Fruit fly (Drosophila melanogaster) whole organism, embryonic: Measurements from ENCODE around the gene melt.

Experiments used
- CG11398 ChIP-seq: fragments of 200-800 bp; sonication (Bioruptor generic); optimal IDR thresholded peaks from 2 replicates; lab custom pipeline; 2016; ENCODE audit warnings: missing biosample characterization, missing genetic modification characterization
- CG11560 ChIP-seq: fragments of 200-800 bp; sonication (Bioruptor generic); IDR thresholded peaks from 3 replicates; pipeline ENCODE4 v1.3.6; 2022; ENCODE audit warnings: missing biosample characterization, missing genetic modification characterization
- CG12659 ChIP-seq: fragments of 200-800 bp; sonication (Bioruptor generic); optimal IDR thresholded peaks from 3 replicates; lab custom pipeline; 2017; ENCODE audit warnings: mild to moderate bottlenecking, missing biosample characterization, missing genetic modification reagents, missing genetic modification characterization
- CG13287 ChIP-seq: fragments of 200-800 bp; sonication (Bioruptor generic); IDR thresholded peaks from 2 replicates; pipeline ENCODE4 v1.3.6; 2022; ENCODE audit warnings: missing biosample characterization, missing genetic modification characterization; ENCODE audit not compliant: partially characterized antibody
- CG15011 ChIP-seq: fragments of 200-800 bp; sonication (Bioruptor generic); optimal IDR thresholded peaks from 3 replicates; lab custom pipeline; 2018; ENCODE audit warnings: missing biosample characterization, mild to moderate bottlenecking, missing genetic modification characterization
- CG15514 ChIP-seq: fragments of 200-800 bp; sonication (Bioruptor generic); optimal IDR thresholded peaks from 3 replicates; lab custom pipeline; 2017; ENCODE audit warnings: missing biosample characterization, missing genetic modification characterization, mild to moderate bottlenecking, moderate library complexity, missing genetic modification reagents
- CG1603 ChIP-seq: fragments of 200-800 bp; sonication (Bioruptor generic); optimal IDR thresholded peaks from 2 replicates; lab custom pipeline; 2019; ENCODE audit warnings: missing biosample characterization, mild to moderate bottlenecking, missing genetic modification characterization, moderate library complexity
- CG1647 ChIP-seq: fragments of 200-800 bp; sonication (Bioruptor generic); optimal IDR thresholded peaks from 3 replicates; lab custom pipeline; 2016; ENCODE audit warnings: missing biosample characterization, missing genetic modification characterization
- CG33213 ChIP-seq: fragments of 200-800 bp; sonication (Bioruptor generic); optimal IDR thresholded peaks from 3 replicates; lab custom pipeline; 2016; ENCODE audit warnings: missing biosample characterization, missing genetic modification characterization
- CG34376 ChIP-seq: fragments of 200-800 bp; sonication (Bioruptor generic); optimal IDR thresholded peaks from 2 replicates; lab custom pipeline; 2018; ENCODE audit warnings: missing biosample characterization, mild to moderate bottlenecking, missing genetic modification characterization
- CG4707 ChIP-seq: fragments of 200-800 bp; sonication (Bioruptor generic); optimal IDR thresholded peaks from 2 replicates; lab custom pipeline; 2018; ENCODE audit warnings: missing biosample characterization, mild to moderate bottlenecking, missing genetic modification characterization, moderate library complexity
- CG5953 ChIP-seq: fragments of 200-800 bp; sonication (Bioruptor generic); IDR thresholded peaks from 2 replicates; pipeline ENCODE4 v1.3.6; 2022; ENCODE audit warnings: missing biosample characterization, missing genetic modification characterization
- CG6254 ChIP-seq: fragments of 200-800 bp; sonication (Bioruptor generic); optimal IDR thresholded peaks from 3 replicates; lab custom pipeline; 2017; ENCODE audit warnings: mild to moderate bottlenecking, missing biosample characterization, missing genetic modification reagents, missing genetic modification characterization
- CG8359 ChIP-seq: fragments of 200-800 bp; sonication (Bioruptor generic); optimal IDR thresholded peaks from 2 replicates; lab custom pipeline; 2017; ENCODE audit warnings: missing biosample characterization, mild to moderate bottlenecking, missing genetic modification characterization, borderline replicate concordance
- CG9797 ChIP-seq: fragments of 200-800 bp; sonication (Bioruptor generic); optimal IDR thresholded peaks from 3 replicates; lab custom pipeline; 2018; ENCODE audit warnings: missing biosample characterization, mild to moderate bottlenecking, missing genetic modification characterization
- D ChIP-seq, 2 experiments: fragments of 200-800 bp in 1 of 2; fragments of >200 bp in 1 of 2; sonication (Bioruptor generic) in 1 of 2; optimal IDR thresholded peaks; 2 replicates in 1 of 2; 3 replicates in 1 of 2; lab custom pipeline; 2017; ENCODE audit warnings: mild to moderate bottlenecking in 1 of 2, missing biosample characterization in 1 of 2, missing genetic modification characterization in 1 of 2, missing genetic modification reagents in 1 of 2
- ERR ChIP-seq: fragments of 200-800 bp; sonication (Bioruptor generic); optimal IDR thresholded peaks from 2 replicates; lab custom pipeline; 2016; ENCODE audit warnings: missing biosample characterization, missing genetic modification characterization
- Fer2 ChIP-seq: fragments of 200-800 bp; sonication (Bioruptor generic); optimal IDR thresholded peaks from 2 replicates; lab custom pipeline; 2018; ENCODE audit warnings: missing biosample characterization, mild to moderate bottlenecking, missing genetic modification characterization, moderate library complexity
- GATAe ChIP-seq: fragments of 200-800 bp; sonication (Bioruptor generic); conservative IDR thresholded peaks from 2 replicates; pipeline ENCODE4 v1.3.6; 2022; ENCODE audit warnings: missing biosample characterization, missing genetic modification characterization
- HmgZ ChIP-seq: fragments of 200-800 bp; sonication (Bioruptor generic); optimal IDR thresholded peaks from 2 replicates; lab custom pipeline; 2018; ENCODE audit warnings: missing biosample characterization, mild to moderate bottlenecking, missing genetic modification characterization
- Med ChIP-seq: fragments of 200-800 bp; sonication (Bioruptor generic); peaks from one replicate; lab custom pipeline; 2016; ENCODE audit warnings: missing biosample characterization, missing genetic modification characterization, mild to moderate bottlenecking, inconsistent platforms, moderate library complexity
- NC2β ChIP-seq: fragments of 200-800 bp; sonication (Bioruptor generic); optimal IDR thresholded peaks from 2 replicates; lab custom pipeline; 2016; ENCODE audit warnings: missing biosample characterization, missing genetic modification characterization
- NFAT ChIP-seq: fragments of 200-800 bp; sonication (Bioruptor generic); IDR thresholded peaks from 2 replicates; pipeline ENCODE4 v1.3.6; 2022; ENCODE audit warnings: missing biosample characterization, missing genetic modification characterization
- NK7.1 ChIP-seq: fragments of 200-800 bp; sonication (Bioruptor generic); optimal IDR thresholded peaks from 3 replicates; lab custom pipeline; 2016; ENCODE audit warnings: missing biosample characterization, missing genetic modification characterization
- Pdp1 ChIP-seq, 2 experiments: fragments of 200-800 bp; sonication (Bioruptor generic); optimal IDR thresholded peaks; 3 replicates each; lab custom pipeline; 2016; ENCODE audit warnings: missing biosample characterization in 2 of 2, missing genetic modification characterization in 2 of 2, mild to moderate bottlenecking in 1 of 2, moderate library complexity in 1 of 2
- Rx ChIP-seq: fragments of 200-800 bp; sonication (Bioruptor generic); IDR thresholded peaks from 2 replicates; pipeline ENCODE4 v1.3.6; 2022; ENCODE audit warnings: missing biosample characterization, missing genetic modification characterization
- ab ChIP-seq: fragments of 200-800 bp; sonication (Bioruptor generic); optimal IDR thresholded peaks from 2 replicates; lab custom pipeline; 2016; ENCODE audit warnings: missing biosample characterization, missing genetic modification characterization
- ash1 ChIP-seq: fragments of 200-800 bp; sonication (Bioruptor generic); optimal IDR thresholded peaks from 2 replicates; lab custom pipeline; 2018; ENCODE audit warnings: missing biosample characterization, mild to moderate bottlenecking, missing genetic modification characterization
- chn ChIP-seq: fragments of 200-800 bp; sonication (Bioruptor generic); optimal IDR thresholded peaks from 2 replicates; lab custom pipeline; 2016; ENCODE audit warnings: missing biosample characterization, missing genetic modification characterization
- crc ChIP-seq: fragments of 200-800 bp; sonication (Bioruptor generic); optimal IDR thresholded peaks from 2 replicates; lab custom pipeline; 2016; ENCODE audit warnings: missing biosample characterization, missing genetic modification characterization
- fru ChIP-seq: fragments of >200 bp; optimal IDR thresholded peaks from 2 replicates; lab custom pipeline; 2017
- gem ChIP-seq: fragments of 200-800 bp; sonication (Bioruptor generic); optimal IDR thresholded peaks from 2 replicates; lab custom pipeline; 2019; ENCODE audit warnings: missing biosample characterization, mild to moderate bottlenecking, missing genetic modification characterization, moderate library complexity
- inv ChIP-seq: fragments of 200-800 bp; sonication (Bioruptor generic); IDR thresholded peaks from 2 replicates; pipeline ENCODE4 v1.3.6; 2022; ENCODE audit warnings: missing biosample characterization, missing genetic modification characterization; ENCODE audit not compliant: partially characterized antibody
- jigr1 ChIP-seq: fragments of 200-800 bp; sonication (Bioruptor generic); IDR thresholded peaks from 3 replicates; pipeline ENCODE4 v1.3.6; 2022; ENCODE audit warnings: missing biosample characterization, missing genetic modification characterization
- mirr ChIP-seq: fragments of 200-800 bp; sonication (Bioruptor generic); optimal IDR thresholded peaks from 3 replicates; lab custom pipeline; 2018; ENCODE audit warnings: missing biosample characterization, mild to moderate bottlenecking, missing genetic modification characterization
- oc ChIP-seq: fragments of 200-800 bp; sonication (Bioruptor generic); optimal IDR thresholded peaks from 2 replicates; lab custom pipeline; 2018; ENCODE audit warnings: missing biosample characterization, mild to moderate bottlenecking, missing genetic modification characterization, moderate library complexity
- onecut ChIP-seq: fragments of 200-800 bp; sonication (Bioruptor generic); IDR thresholded peaks from 2 replicates; pipeline ENCODE4 v1.3.6; 2022; ENCODE audit warnings: missing biosample characterization, missing genetic modification characterization
- pb ChIP-seq: fragments of 200-800 bp; sonication (Bioruptor generic); optimal IDR thresholded peaks from 3 replicates; lab custom pipeline; 2016; ENCODE audit warnings: missing biosample characterization, missing genetic modification characterization
- sd ChIP-seq: fragments of 200-800 bp; sonication (Bioruptor generic); optimal IDR thresholded peaks from 3 replicates; lab custom pipeline; 2018; ENCODE audit warnings: missing biosample characterization, mild to moderate bottlenecking, missing genetic modification characterization, moderate library complexity
- sens ChIP-seq: fragments of 200-800 bp; sonication (Bioruptor generic); peaks from one replicate; lab custom pipeline; 2016; ENCODE audit warnings: missing biosample characterization, missing genetic modification characterization
- shn ChIP-seq: fragments of 200-800 bp; sonication (Bioruptor generic); optimal IDR thresholded peaks from 3 replicates; lab custom pipeline; 2016; ENCODE audit warnings: missing biosample characterization, missing genetic modification characterization
- tin ChIP-seq: fragments of 200-800 bp; sonication (Bioruptor generic); optimal IDR thresholded peaks from 3 replicates; lab custom pipeline; 2016; ENCODE audit warnings: missing biosample characterization, missing genetic modification characterization
- trem ChIP-seq: fragments of 200-800 bp; optimal IDR thresholded peaks from 3 replicates; lab custom pipeline; 2019; ENCODE audit warnings: missing biosample characterization, mild to moderate bottlenecking, missing genetic modification characterization, moderate library complexity
- twi ChIP-seq: fragments of 200-800 bp; optimal IDR thresholded peaks from 2 replicates; lab custom pipeline; 2019; ENCODE audit warnings: missing biosample characterization, mild to moderate bottlenecking, missing genetic modification characterization, moderate library complexity
- vfl ChIP-seq: fragments of 200-800 bp; sonication (Bioruptor generic); optimal IDR thresholded peaks from 2 replicates; lab custom pipeline; 2016; ENCODE audit warnings: missing biosample characterization, missing genetic modification characterization
- wek ChIP-seq: fragments of 200-800 bp; sonication (Bioruptor generic); optimal IDR thresholded peaks from 3 replicates; lab custom pipeline; 2018; ENCODE audit warnings: missing biosample characterization, mild to moderate bottlenecking, missing genetic modification characterization, moderate library complexity
- zfh1 ChIP-seq: fragments of 200-800 bp; sonication (Bioruptor generic); IDR thresholded peaks from 3 replicates; pipeline ENCODE4 v1.3.6; 2022; ENCODE audit warnings: missing biosample characterization, missing genetic modification characterization

The melt gene

DNA sequence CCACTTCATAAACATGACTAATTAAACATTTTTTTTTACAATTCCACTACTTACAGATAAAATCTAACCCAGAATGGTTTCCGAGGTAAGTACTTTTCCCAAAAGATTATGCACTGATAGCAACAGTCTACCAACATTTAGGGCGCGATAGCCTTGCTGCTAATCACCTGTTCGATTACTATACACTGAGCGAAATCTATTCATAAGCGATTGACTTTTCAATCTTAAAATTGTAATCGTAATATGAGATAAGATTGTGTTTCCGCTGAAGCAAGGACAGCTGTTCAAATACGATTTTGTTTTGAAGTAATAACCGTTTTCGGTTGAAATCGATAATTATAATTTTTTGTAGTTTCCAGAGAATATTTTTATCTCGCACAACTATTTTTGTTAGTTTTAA is 1.7 kb upstream of the melt start (continued):
- TF ChIP-seq CG9797 (no peak), Pdp1 (GFP tag; optimal IDR thresholded peaks at IDR 0.05; lab: Kevin White, UChicago) (peak in 1 of 2 experiments; percentile 7), oc (tag; lab: Kevin White, UChicago) (no peak), crc (no peak), CG11398 (GFP tag; lab: Kevin White, UChicago) (no peak), gem (tag; lab: Kevin White, UChicago) (peak; percentile 54), twi (tag; lab: Kevin White, UChicago) (no peak), fru (lab: Kevin White, UChicago) (no peak), HmgZ (tag; lab: Kevin White, UChicago) (peak; percentile 40), CG15514 (GFP tag; lab: Kevin White, UChicago) (no peak), CG33213 (GFP tag; lab: Kevin White, UChicago) (no peak), CG1647 (no peak), jigr1 (GFP tag; lab: Robert Waterston, UW) (no peak), ab (GFP tag; lab: Kevin White, UChicago) (no peak), D (optimal IDR thresholded peaks at IDR 0.05; lab: Kevin White, UChicago) (no peak), D (GFP tag; optimal IDR thresholded peaks at IDR 0.05; lab: Kevin White, UChicago) (no peak), onecut (no peak), pb (GFP tag; lab: Kevin White, UChicago) (no peak), NK7.1 (GFP tag; lab: Kevin White, UChicago) (no peak), Rx (GFP tag; lab: Robert Waterston, UW) (no peak), mirr (GFP tag; lab: Kevin White, UChicago) (peak; percentile 83), CG4707 (GFP tag; lab: Kevin White, UChicago) (no peak), zfh1 (GFP tag; lab: Robert Waterston, UW) (no peak), CG5953 (GFP tag; lab: Robert Waterston, UW) (no peak), CG11560 (tag; lab: Robert Waterston, UW) (no peak), wek (GFP tag; lab: Kevin White, UChicago) (no peak), CG13287 (GFP tag; lab: Robert Waterston, UW) (no peak), vfl (GFP tag; lab: Kevin White, UChicago) (no peak), CG12659 (GFP tag; lab: Kevin White, UChicago) (no peak), CG6254 (no peak), GATAe (GFP tag; lab: Robert Waterston, UW) (peak; percentile 79), trem (tag; lab: Kevin White, UChicago) (no peak), Fer2 (no peak), chn (GFP tag; lab: Kevin White, UChicago) (no peak), shn (no peak), ERR (GFP tag; lab: Kevin White, UChicago) (no peak), CG1603 (tag; lab: Kevin White, UChicago) (peak; percentile 4), Med (GFP tag; lab: Kevin White, UChicago) (peak; percentile 28), NFAT (GFP tag; lab: Robert Waterston, UW) (no peak), CG8359 (GFP tag; lab: Kevin White, UChicago) (no peak), tin (no peak), NC2β (GFP tag; lab: Kevin White, UChicago) (no peak), CG34376 (peak; percentile 41), sd (tag; lab: Kevin White, UChicago) (no peak), CG15011 (GFP tag; lab: Kevin White, UChicago) (no peak), sens (peak; percentile 53), ash1 (GFP tag; lab: Kevin White, UChicago) (no peak), inv (GFP tag; lab: Robert Waterston, UW) (no peak)
